Worm (Caenorhabditis elegans): ENCODE results near the gene F42G10.1.

- no peak for TF ChIP-seq him-1 (tag; optimal IDR thresholded peaks at IDR 0.05)
- TF ChIP-seq dao-5 (tag; optimal IDR thresholded peaks at IDR 0.05) = no peak
Measured at ce11 chrX:10030836-10031235, 8.9 kb upstream of the F42G10.1 start, which contains the start of gene sek-6.
